Worm (Caenorhabditis elegans) whole organism, mixed stage, embryonic: ENCODE results near the gene T26H5.11.

Experiments
- M03D4.4 ChIP-seq: sonication (generic microtip); optimal IDR thresholded peaks from 2 replicates; lab custom pipeline; 2017; ENCODE audit warnings: mild to moderate bottlenecking, missing genetic modification characterization, missing compliant biosample characterization
- bed-3 ChIP-seq: fragments of 200-800 bp; sonication (Bioruptor generic); optimal IDR thresholded peaks from 3 replicates; lab custom pipeline; 2018; ENCODE audit warnings: mild to moderate bottlenecking, missing genetic modification characterization, moderate library complexity, missing compliant biosample characterization
- blmp-1 ChIP-seq: fragments of 150-350 bp; optimal IDR thresholded peaks from 2 replicates; lab custom pipeline; 2014; ENCODE audit warnings: missing biosample characterization, missing genetic modification characterization
- ceh-39 ChIP-seq: fragments of 150-350 bp; optimal IDR thresholded peaks from 2 replicates; lab custom pipeline; 2014; ENCODE audit warnings: missing biosample characterization, missing genetic modification characterization
- ceh-43 ChIP-seq: fragments of 200-800 bp; sonication (Bioruptor generic); optimal IDR thresholded peaks from 2 replicates; lab custom pipeline; 2018; ENCODE audit warnings: mild to moderate bottlenecking, missing genetic modification characterization, moderate library complexity, missing compliant biosample characterization
- ceh-83 ChIP-seq: fragments of 200-800 bp; sonication (Bioruptor generic); optimal IDR thresholded peaks from 2 replicates; lab custom pipeline; 2018; ENCODE audit warnings: mild to moderate bottlenecking, missing genetic modification characterization, missing compliant biosample characterization
- ces-1 ChIP-seq: fragments of 150-350 bp; optimal IDR thresholded peaks from 2 replicates; lab custom pipeline; 2014; ENCODE audit warnings: missing biosample characterization, missing genetic modification reagents, missing genetic modification characterization
- drap-1 ChIP-seq: fragments of 200-800 bp; sonication (Bioruptor generic); optimal IDR thresholded peaks from 3 replicates; lab custom pipeline; 2018; ENCODE audit warnings: mild to moderate bottlenecking, missing genetic modification characterization, missing compliant biosample characterization
- elt-1 ChIP-seq: sonication (generic microtip); optimal IDR thresholded peaks from 2 replicates; lab custom pipeline; 2017; ENCODE audit warnings: missing genetic modification characterization, mild to moderate bottlenecking, missing compliant biosample characterization, antibody characterized with exemption, moderate library complexity, borderline replicate concordance; ENCODE audit not compliant: insufficient read depth
- elt-3 ChIP-seq: fragments of 150-350 bp; optimal IDR thresholded peaks from 2 replicates; lab custom pipeline; 2014; ENCODE audit warnings: missing biosample characterization, missing genetic modification characterization
- flh-1 ChIP-seq: fragments of 200-800 bp; sonication (Bioruptor generic); optimal IDR thresholded peaks from 2 replicates; lab custom pipeline; 2018; ENCODE audit warnings: mild to moderate bottlenecking, missing genetic modification characterization, moderate library complexity, missing compliant biosample characterization
- ham-2 ChIP-seq: fragments of 200-800 bp; sonication (Bioruptor generic); optimal IDR thresholded peaks from 2 replicates; lab custom pipeline; 2018; ENCODE audit warnings: mild to moderate bottlenecking, missing genetic modification characterization, missing compliant biosample characterization
- lsy-2 ChIP-seq: fragments of 150-350 bp; optimal IDR thresholded peaks from 2 replicates; lab custom pipeline; 2014; ENCODE audit warnings: missing biosample characterization, missing genetic modification characterization
- mab-5 ChIP-seq: fragments of 150-350 bp; optimal IDR thresholded peaks from 2 replicates; lab custom pipeline; 2014; ENCODE audit warnings: missing biosample characterization, missing genetic modification characterization
- mep-1 ChIP-seq: fragments of 150-350 bp; optimal IDR thresholded peaks from 2 replicates; lab custom pipeline; 2017; ENCODE audit warnings: missing biosample characterization, missing genetic modification reagents, missing genetic modification characterization, inconsistent platforms
- nhr-12 ChIP-seq: fragments of 150-350 bp; optimal IDR thresholded peaks from 2 replicates; lab custom pipeline; 2014; ENCODE audit warnings: missing biosample characterization, missing genetic modification characterization
- nhr-2 ChIP-seq: fragments of 150-350 bp; optimal IDR thresholded peaks from 2 replicates; lab custom pipeline; 2014; ENCODE audit warnings: missing biosample characterization, missing genetic modification characterization
- nhr-237 ChIP-seq: fragments of 150-350 bp; optimal IDR thresholded peaks from 2 replicates; lab custom pipeline; 2014; ENCODE audit warnings: missing biosample characterization, missing genetic modification characterization
- nhr-28 ChIP-seq: fragments of 150-350 bp; optimal IDR thresholded peaks from 2 replicates; lab custom pipeline; 2014; ENCODE audit warnings: missing biosample characterization, missing genetic modification characterization
- sem-2 ChIP-seq: fragments of 200-800 bp; sonication (Bioruptor generic); optimal IDR thresholded peaks from 2 replicates; lab custom pipeline; 2018; ENCODE audit warnings: mild to moderate bottlenecking, missing genetic modification characterization, missing compliant biosample characterization
- snpc-4 ChIP-seq: fragments of 150-350 bp; optimal IDR thresholded peaks from 2 replicates; lab custom pipeline; 2014; ENCODE audit warnings: missing biosample characterization, missing genetic modification characterization
- sptf-1 ChIP-seq: sonication (generic microtip); optimal IDR thresholded peaks from 2 replicates; lab custom pipeline; 2017; ENCODE audit warnings: mild to moderate bottlenecking, missing genetic modification characterization, moderate library complexity, missing compliant biosample characterization
- unc-120 ChIP-seq: sonication (generic microtip); optimal IDR thresholded peaks from 2 replicates; lab custom pipeline; 2017; ENCODE audit warnings: missing genetic modification characterization, missing compliant biosample characterization; ENCODE audit not compliant: poor library complexity, severe bottlenecking
- unc-39 ChIP-seq: fragments of 150-350 bp; optimal IDR thresholded peaks from 2 replicates; lab custom pipeline; 2014; ENCODE audit warnings: missing biosample characterization, missing genetic modification characterization
- unc-62 ChIP-seq: fragments of 150-350 bp; optimal IDR thresholded peaks from 2 replicates; lab custom pipeline; 2014; ENCODE audit warnings: missing biosample characterization, missing genetic modification reagents, missing genetic modification characterization
- zip-8 ChIP-seq: fragments of 150-350 bp; optimal IDR thresholded peaks from 2 replicates; lab custom pipeline; 2014; ENCODE audit warnings: missing biosample characterization, missing genetic modification characterization

Gene T26H5.11

ce11 chrV:15398728-15399127 is 45.4 kb downstream of the T26H5.11 start, which contains the start of gene fbxa-199:
fbxa-199 (minus strand) TSS chrV:15398828.
- no peak for TF ChIP-seq unc-120
- no peak for TF ChIP-seq snpc-4 (tag; lab: Kevin White, UChicago)
- TF ChIP-seq ceh-39 (tag; lab: Kevin White, UChicago), result no peak
- TF ChIP-seq bed-3 (GFP tag; lab: Kevin White, UChicago), result no peak
- TF ChIP-seq elt-3 (tag; lab: Kevin White, UChicago), result no peak
- TF ChIP-seq unc-62 (GFP tag; lab: Kevin White, UChicago), result no peak
- no peak for TF ChIP-seq mep-1 (tag; lab: Kevin White, UChicago)
- no peak for TF ChIP-seq nhr-237 (tag; lab: Kevin White, UChicago)
- no peak for TF ChIP-seq mab-5 (tag; lab: Kevin White, UChicago)
- TF ChIP-seq sem-2, result no peak
- TF ChIP-seq ceh-83 (GFP tag; lab: Kevin White, UChicago), result no peak
- TF ChIP-seq zip-8 (tag; lab: Kevin White, UChicago), result no peak
- no peak for TF ChIP-seq ces-1 (GFP tag; lab: Kevin White, UChicago)

ce11 chrV:15397139-15397538 is 46.9 kb downstream of the T26H5.11 start:
- TF ChIP-seq unc-39 (tag; lab: Kevin White, UChicago), result no peak
- no peak for TF ChIP-seq sptf-1 (tag; lab: Kevin White, UChicago)
- TF ChIP-seq bed-3 (GFP tag; lab: Kevin White, UChicago), result no peak
- TF ChIP-seq flh-1 (GFP tag; lab: Kevin White, UChicago), result no peak
- TF ChIP-seq nhr-12, result no peak
- TF ChIP-seq ces-1 (GFP tag; lab: Kevin White, UChicago), result no peak
- no peak for TF ChIP-seq elt-3 (tag; lab: Kevin White, UChicago)
- no peak for TF ChIP-seq nhr-2 (tag; lab: Kevin White, UChicago)
- no peak for TF ChIP-seq lsy-2 (tag; lab: Kevin White, UChicago)
- TF ChIP-seq M03D4.4, result no peak
- TF ChIP-seq ceh-43 (GFP tag; lab: Kevin White, UChicago), result no peak
- TF ChIP-seq drap-1 (GFP tag; lab: Kevin White, UChicago), result no peak
- no peak for TF ChIP-seq nhr-237 (tag; lab: Kevin White, UChicago)

- TF ChIP-seq lsy-2 (tag; lab: Kevin White, UChicago), result peak; percentile 57
- no peak for TF ChIP-seq ces-1 (GFP tag; lab: Kevin White, UChicago)
- TF ChIP-seq blmp-1 (tag; lab: Kevin White, UChicago), result no peak
- no peak for TF ChIP-seq nhr-12
Observed at ce11 chrV:15395347-15395746, 48.7 kb downstream of the T26H5.11 start, which contains the start of gene cyb-3. cyb-3 (plus strand) TSS chrV:15395696.

- no peak for TF ChIP-seq elt-1 (tag; lab: Kevin White, UChicago)
- no peak for TF ChIP-seq unc-62 (GFP tag; lab: Kevin White, UChicago)
- TF ChIP-seq lsy-2 (tag; lab: Kevin White, UChicago), result no peak
- no peak for TF ChIP-seq ham-2
- no peak for TF ChIP-seq unc-120
- no peak for TF ChIP-seq nhr-12
- no peak for TF ChIP-seq M03D4.4
- no peak for TF ChIP-seq bed-3 (GFP tag; lab: Kevin White, UChicago)
- no peak for TF ChIP-seq ceh-39 (tag; lab: Kevin White, UChicago)
- no peak for TF ChIP-seq nhr-28 (tag; lab: Kevin White, UChicago)
- no peak for TF ChIP-seq mab-5 (tag; lab: Kevin White, UChicago)
- TF ChIP-seq nhr-2 (tag; lab: Kevin White, UChicago), result no peak
- TF ChIP-seq ceh-43 (GFP tag; lab: Kevin White, UChicago), result no peak
- no peak for TF ChIP-seq mep-1 (tag; lab: Kevin White, UChicago)
- TF ChIP-seq blmp-1 (tag; lab: Kevin White, UChicago), result no peak
- no peak for TF ChIP-seq snpc-4 (tag; lab: Kevin White, UChicago)
Observed at ce11 chrV:15394906-15395305, 49.2 kb downstream of the T26H5.11 start, which contains the start of gene T06E6.1. T06E6.1 (minus strand) TSS chrV:15394961.
